Worm (Caenorhabditis elegans) whole organism, late embryonic: ENCODE data around the gene T07D3.4.

ENCODE experiments used
- ahr-1 ChIP-seq: sonication (generic microtip); optimal IDR thresholded peaks from 2 replicates; lab custom pipeline; 2016; ENCODE audit warnings: missing genetic modification characterization, missing compliant biosample characterization
- ceh-31 ChIP-seq: sonication (generic microtip); optimal IDR thresholded peaks from 2 replicates; lab custom pipeline; 2016; ENCODE audit warnings: missing genetic modification characterization, missing compliant biosample characterization
- unc-42 ChIP-seq: sonication (generic microtip); optimal IDR thresholded peaks from 2 replicates; lab custom pipeline; 2016; ENCODE audit warnings: missing genotype, missing genetic modification characterization, missing compliant biosample characterization

- TF ChIP-seq ahr-1 (tag; lab: Kevin White, UChicago) (no peak), ceh-31 (tag; lab: Kevin White, UChicago) (no peak), unc-42 (no peak)
These were observed 29.2 kb downstream of the T07D3.4 start, which contains the start of gene fbxc-30 for ce11 chrII:917324-917723.
